Worm (Caenorhabditis elegans) whole organism, L3 larva: ENCODE measurements around the gene gln-6.

Experiments
- R02D3.7 ChIP-seq: fragments of 150-350 bp; optimal IDR thresholded peaks from 2 replicates; lab custom pipeline; 2014; ENCODE audit warnings: missing biosample characterization, missing genetic modification characterization
- aly-2 ChIP-seq: fragments of 150-350 bp; optimal IDR thresholded peaks from 2 replicates; lab custom pipeline; 2014; ENCODE audit warnings: missing biosample characterization, missing genetic modification characterization
- ceh-28 ChIP-seq: fragments of 150-350 bp; optimal IDR thresholded peaks from 2 replicates; lab custom pipeline; 2014; ENCODE audit warnings: missing biosample characterization, missing genetic modification reagents, missing genetic modification characterization
- daf-12 ChIP-seq: fragments of 150-350 bp; optimal IDR thresholded peaks from 2 replicates; lab custom pipeline; 2014; ENCODE audit warnings: missing biosample characterization, missing genetic modification reagents, missing genetic modification characterization
- fos-1 ChIP-seq: fragments of 150-350 bp; optimal IDR thresholded peaks from 2 replicates; lab custom pipeline; 2014; ENCODE audit warnings: missing biosample characterization, missing genetic modification characterization
- nhr-77 ChIP-seq: fragments of 150-350 bp; optimal IDR thresholded peaks from 2 replicates; lab custom pipeline; 2014; ENCODE audit warnings: missing biosample characterization, missing genetic modification characterization
- tbx-2 ChIP-seq: sonication (generic microtip); optimal IDR thresholded peaks from 2 replicates; lab custom pipeline; 2016; ENCODE audit warnings: mild to moderate bottlenecking, missing genetic modification characterization, missing compliant biosample characterization
- zag-1 ChIP-seq: fragments of 150-350 bp; optimal IDR thresholded peaks from 2 replicates; lab custom pipeline; 2014; ENCODE audit warnings: missing biosample characterization, missing genetic modification characterization

DNA sequence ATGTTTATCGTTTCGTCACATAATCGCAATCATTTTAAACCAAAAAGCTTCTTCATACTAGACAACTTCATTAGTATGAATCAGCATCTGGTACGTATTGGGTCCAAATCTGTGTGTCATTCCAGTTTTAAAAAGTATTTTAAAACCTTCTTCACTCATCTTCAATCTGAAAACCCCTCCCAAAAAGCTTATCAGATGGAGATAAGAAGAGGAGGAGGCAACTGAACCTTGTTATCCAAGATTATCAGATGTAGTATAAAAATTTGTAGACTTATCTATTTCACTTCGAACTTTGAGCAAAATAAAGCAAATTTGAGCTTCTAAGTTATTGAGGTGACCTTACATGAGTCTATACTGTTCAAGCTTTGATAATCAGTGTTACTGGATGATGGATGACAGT lies 30.8 kb downstream of the gln-6 start, which contains the start of gene nhr-38:
- TF ChIP-seq tbx-2 = no peak
- no peak for TF ChIP-seq R02D3.7 (tag; lab: Kevin White, UChicago)
- TF ChIP-seq fos-1 = no peak
- no peak for TF ChIP-seq aly-2
- TF ChIP-seq zag-1 (tag; lab: Kevin White, UChicago) = no peak
- TF ChIP-seq nhr-77 (tag; lab: Kevin White, UChicago) = no peak
- no peak for TF ChIP-seq daf-12 (tag; lab: Kevin White, UChicago)
- no peak for TF ChIP-seq ceh-28 (tag; lab: Kevin White, UChicago)
